Worm (Caenorhabditis elegans) whole organism, L4 larva: ENCODE measurements around the gene F29A7.4.
A peak's percentile ranks its signal among the peaks of the same experiment; 100 is the strongest.

Experiments
- D1046.2 ChIP-seq: fragments of 200-800 bp; sonication (Bioruptor generic); IDR thresholded peaks from 2 replicates; pipeline ENCODE4 v1.3.6; 2022; ENCODE audit warnings: missing genetic modification characterization, missing compliant biosample characterization
- F10B5.3 ChIP-seq: sonication (generic microtip); optimal IDR thresholded peaks from 2 replicates; lab custom pipeline; 2016; ENCODE audit warnings: mild to moderate bottlenecking, missing genetic modification characterization, missing compliant biosample characterization
- F26F4.8 ChIP-seq: fragments of 200-800 bp; sonication (Bioruptor generic); conservative IDR thresholded peaks from 2 replicates; pipeline ENCODE4 v1.3.6; 2022; ENCODE audit warnings: missing genetic modification characterization, missing compliant biosample characterization
- F44E2.7 ChIP-seq: fragments of 200-800 bp; sonication (Bioruptor generic); IDR thresholded peaks from 2 replicates; pipeline ENCODE4 v2.1.2; 2022; ENCODE audit warnings: missing genetic modification characterization, missing compliant biosample characterization
- T20F7.1 ChIP-seq: fragments of 200-800 bp; sonication (Bioruptor generic); optimal IDR thresholded peaks from 2 replicates; lab custom pipeline; 2018; ENCODE audit warnings: mild to moderate bottlenecking, missing genetic modification characterization, missing compliant biosample characterization
- T26A8.4 ChIP-seq: fragments of 200-800 bp; sonication (Bioruptor generic); IDR thresholded peaks from 2 replicates; pipeline ENCODE4 v1.3.6; 2022; ENCODE audit warnings: missing genetic modification characterization, missing compliant biosample characterization
- Y5F2A.4 ChIP-seq: fragments of 200-800 bp; sonication (Bioruptor generic); optimal IDR thresholded peaks from 2 replicates; lab custom pipeline; 2018; ENCODE audit warnings: mild to moderate bottlenecking, missing genetic modification characterization, missing compliant biosample characterization
- ZK337.2 ChIP-seq: fragments of 200-800 bp; sonication (Bioruptor generic); IDR thresholded peaks from 2 replicates; pipeline ENCODE4 v1.3.6; 2022; ENCODE audit warnings: missing genetic modification reagents, missing genetic modification characterization, missing compliant biosample characterization
- aha-1 ChIP-seq: fragments of 150-350 bp; peaks from one replicate; lab custom pipeline; 2014; ENCODE audit warnings: missing biosample characterization, missing genetic modification characterization
- aly-2 ChIP-seq: sonication (generic microtip); optimal IDR thresholded peaks from 2 replicates; lab custom pipeline; 2018; ENCODE audit warnings: missing biosample characterization, missing genetic modification characterization
- ama-1 ChIP-seq: fragments of 150-350 bp; optimal IDR thresholded peaks from 2 replicates; lab custom pipeline; 2014; ENCODE audit warnings: inconsistent platforms, mixed read lengths
- attf-4 ChIP-seq: sonication (generic microtip); optimal IDR thresholded peaks from 3 replicates; lab custom pipeline; 2017; ENCODE audit warnings: missing biosample characterization, missing genetic modification characterization
- ceh-28 ChIP-seq: fragments of 150-350 bp; optimal IDR thresholded peaks from 2 replicates; lab custom pipeline; 2014; ENCODE audit warnings: missing biosample characterization, missing genetic modification reagents, missing genetic modification characterization
- ceh-62 ChIP-seq: sonication (generic microtip); optimal IDR thresholded peaks from 2 replicates; lab custom pipeline; 2017; ENCODE audit warnings: missing biosample characterization, missing genetic modification characterization
- ces-1 ChIP-seq: fragments of 150-350 bp; sonication (generic microtip); optimal IDR thresholded peaks from 4 replicates; lab custom pipeline; 2014; ENCODE audit warnings: missing biosample characterization, missing genetic modification reagents, missing genetic modification characterization
- daf-19 ChIP-seq: fragments of 200-800 bp; sonication (Bioruptor generic); conservative IDR thresholded peaks from 2 replicates; pipeline ENCODE4 v1.3.6; 2022; ENCODE audit warnings: missing genetic modification characterization, missing compliant biosample characterization
- daf-8 ChIP-seq: fragments of 200-800 bp; sonication (Bioruptor generic); IDR thresholded peaks from 2 replicates; pipeline ENCODE4 v1.3.6; 2022; ENCODE audit warnings: missing genetic modification characterization, missing compliant biosample characterization
- egl-43 ChIP-seq: fragments of 200-800 bp; sonication (Bioruptor generic); IDR thresholded peaks from 2 replicates; pipeline ENCODE4 v1.3.6; 2022; ENCODE audit warnings: missing genetic modification reagents, missing genetic modification characterization, missing compliant biosample characterization
- fos-1 ChIP-seq: fragments of 150-350 bp; optimal IDR thresholded peaks from 2 replicates; lab custom pipeline; 2014; ENCODE audit warnings: missing biosample characterization, missing genetic modification characterization
- hlh-11 ChIP-seq: fragments of 200-800 bp; sonication (Bioruptor generic); optimal IDR thresholded peaks from 2 replicates; lab custom pipeline; 2018; ENCODE audit warnings: mild to moderate bottlenecking, missing genetic modification characterization, missing compliant biosample characterization
- hmg-1.1 ChIP-seq: fragments of 200-800 bp; sonication (Bioruptor generic); IDR thresholded peaks from 2 replicates; pipeline ENCODE4 v1.3.6; 2022; ENCODE audit warnings: missing genetic modification reagents, missing genetic modification characterization, missing compliant biosample characterization
- lim-7 ChIP-seq: fragments of 200-800 bp; sonication (Bioruptor generic); IDR thresholded peaks from 2 replicates; pipeline ENCODE4 v1.3.6; 2022; ENCODE audit warnings: missing genetic modification characterization, missing compliant biosample characterization
- lin-1 ChIP-seq: fragments of 200-800 bp; sonication (Bioruptor generic); IDR thresholded peaks from 2 replicates; pipeline ENCODE4 v1.3.6; 2022; ENCODE audit warnings: missing genetic modification reagents, missing genetic modification characterization, missing compliant biosample characterization
- lin-29 ChIP-seq: fragments of 200-800 bp; sonication (Bioruptor generic); IDR thresholded peaks from 2 replicates; pipeline ENCODE4 v1.3.6; 2022; ENCODE audit warnings: missing genetic modification reagents, missing genetic modification characterization, missing compliant biosample characterization
- lir-3 ChIP-seq: sonication (generic microtip); optimal IDR thresholded peaks from 2 replicates; lab custom pipeline; 2016; ENCODE audit warnings: mild to moderate bottlenecking, missing genetic modification characterization, missing compliant biosample characterization
- madf-9 ChIP-seq: fragments of 200-800 bp; sonication (Bioruptor generic); conservative IDR thresholded peaks from 2 replicates; pipeline ENCODE4 v1.3.6; 2022; ENCODE audit warnings: missing genetic modification reagents, missing genetic modification characterization, missing compliant biosample characterization
- mdt-29 ChIP-seq: fragments of 200-800 bp; sonication (Bioruptor generic); IDR thresholded peaks from 2 replicates; pipeline ENCODE4 v1.3.6; 2022; ENCODE audit warnings: missing genetic modification reagents, missing genetic modification characterization, missing compliant biosample characterization
- mes-2 ChIP-seq: sonication (generic microtip); optimal IDR thresholded peaks from 2 replicates; lab custom pipeline; 2016; ENCODE audit warnings: missing genotype, mild to moderate bottlenecking, missing genetic modification characterization, missing compliant biosample characterization; ENCODE audit not compliant: poor library complexity, severe bottlenecking
- nhr-102 ChIP-seq: sonication (generic microtip); optimal IDR thresholded peaks from 2 replicates; lab custom pipeline; 2016; ENCODE audit warnings: mild to moderate bottlenecking, missing genetic modification characterization, moderate library complexity, missing compliant biosample characterization
- nhr-42 ChIP-seq: fragments of 200-800 bp; sonication (Bioruptor generic); IDR thresholded peaks from 2 replicates; pipeline ENCODE4 v1.3.6; 2022; ENCODE audit warnings: missing genetic modification characterization, missing compliant biosample characterization
- nhr-48 ChIP-seq: sonication (generic microtip); optimal IDR thresholded peaks from 2 replicates; lab custom pipeline; 2016; ENCODE audit warnings: mild to moderate bottlenecking, missing genetic modification characterization, missing compliant biosample characterization
- nhr-6 ChIP-seq: fragments of 150-350 bp; optimal IDR thresholded peaks from 2 replicates; lab custom pipeline; 2014; ENCODE audit warnings: missing biosample characterization, missing genetic modification characterization
- nhr-77 ChIP-seq: fragments of 150-350 bp; optimal IDR thresholded peaks from 2 replicates; lab custom pipeline; 2014; ENCODE audit warnings: missing biosample characterization, missing genetic modification characterization
- rbr-2 ChIP-seq: sonication (generic microtip); optimal IDR thresholded peaks from 2 replicates; lab custom pipeline; 2016; ENCODE audit warnings: missing genotype, missing genetic modification characterization, missing compliant biosample characterization
- sdz-12 ChIP-seq: fragments of 200-800 bp; sonication (Bioruptor generic); optimal IDR thresholded peaks from 2 replicates; lab custom pipeline; 2018; ENCODE audit warnings: mild to moderate bottlenecking, missing genetic modification characterization, missing compliant biosample characterization
- set-16 ChIP-seq: fragments of 200-800 bp; sonication (Bioruptor generic); IDR thresholded peaks from 2 replicates; pipeline ENCODE4 v1.3.6; 2022; ENCODE audit warnings: missing genetic modification reagents, missing genetic modification characterization, missing compliant biosample characterization
- snpc-1.2 ChIP-seq: fragments of 200-800 bp; sonication (Bioruptor generic); IDR thresholded peaks from 2 replicates; pipeline ENCODE4 v1.3.6; 2022; ENCODE audit warnings: missing genetic modification reagents, missing genetic modification characterization, missing compliant biosample characterization
- spr-1 ChIP-seq: sonication (generic microtip); optimal IDR thresholded peaks from 2 replicates; lab custom pipeline; 2016; ENCODE audit warnings: mild to moderate bottlenecking, missing genetic modification characterization, missing compliant biosample characterization
- unc-130 ChIP-seq: sonication (generic microtip); optimal IDR thresholded peaks from 2 replicates; lab custom pipeline; 2016; ENCODE audit warnings: missing genetic modification reagents, missing genetic modification characterization, missing compliant biosample characterization
- unc-39 ChIP-seq: sonication (generic microtip); optimal IDR thresholded peaks from 2 replicates; lab custom pipeline; 2017; ENCODE audit warnings: missing biosample characterization, missing genetic modification characterization
- unc-62 ChIP-seq, 3 experiments: fragments of 150-350 bp in 1 of 3; sonication (generic microtip); optimal IDR thresholded peaks in 2 of 3; peaks in 1 of 3; 1 replicate in 1 of 3; 2 replicates in 2 of 3; lab custom pipeline; 2014 to 2017; ENCODE audit warnings: missing biosample characterization in 3 of 3, missing genetic modification characterization in 3 of 3, missing genetic modification reagents in 3 of 3, missing genotype in 1 of 3
- zfp-2 ChIP-seq: sonication (generic microtip); optimal IDR thresholded peaks from 2 replicates; lab custom pipeline; 2016; ENCODE audit warnings: mild to moderate bottlenecking, missing genetic modification characterization, missing compliant biosample characterization
- zip-11 ChIP-seq: fragments of 200-800 bp; sonication (Bioruptor generic); IDR thresholded peaks from 2 replicates; pipeline ENCODE4 v1.3.6; 2022; ENCODE audit warnings: missing genetic modification characterization, missing compliant biosample characterization
- zip-2 ChIP-seq: fragments of 150-350 bp; optimal IDR thresholded peaks from 2 replicates; lab custom pipeline; 2014; ENCODE audit warnings: missing biosample characterization, missing genetic modification characterization
- ztf-7 ChIP-seq: fragments of 150-350 bp; optimal IDR thresholded peaks from 2 replicates; lab custom pipeline; 2014; ENCODE audit warnings: missing biosample characterization, missing genetic modification characterization

Gene F29A7.4

DNA sequence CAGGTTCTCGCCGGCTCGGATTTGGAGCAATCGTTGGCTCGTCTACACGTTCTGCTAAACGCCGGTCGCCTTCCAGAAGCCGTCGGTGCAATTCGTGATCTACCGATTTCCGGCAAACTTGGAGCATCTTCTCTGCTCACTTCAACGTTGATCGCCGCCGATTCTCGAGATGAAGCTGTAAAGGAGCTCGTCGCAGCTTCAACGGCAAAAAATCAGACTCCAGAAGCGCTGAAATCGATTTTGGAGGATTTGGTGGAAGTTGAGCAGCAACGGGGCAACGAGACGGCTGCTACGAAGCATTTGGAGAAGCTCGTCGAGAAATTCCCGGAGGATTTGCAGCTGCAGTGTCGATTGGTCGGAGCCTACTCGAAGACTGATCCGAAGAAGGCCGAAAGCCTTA is 41.9 kb downstream of the F29A7.4 start:
- no peak for TF ChIP-seq T20F7.1
- peak; percentile 56 for TF ChIP-seq set-16 (GFP tag; lab: Robert Waterston, UW)

ce11 chrII:2795413-2795812 is 45.6 kb downstream of the F29A7.4 start:
- no peak for TF ChIP-seq mes-2 (tag; lab: Kevin White, UChicago)
- TF ChIP-seq lir-3 = no peak
- peak; percentile 75 for TF ChIP-seq ceh-28 (tag; lab: Kevin White, UChicago)
- no peak for TF ChIP-seq daf-8 (GFP tag; lab: Robert Waterston, UW)
- no peak for TF ChIP-seq D1046.2
- no peak for TF ChIP-seq F44E2.7 (GFP tag; lab: Robert Waterston, UW)
- peak in 1 of 2 experiments; percentile 51 for TF ChIP-seq unc-62 (GFP tag; optimal IDR thresholded peaks at IDR 0.05 in 1 of 2; lab: Kevin White, UChicago)
- TF ChIP-seq unc-62 (tag; optimal IDR thresholded peaks at IDR 0.05; lab: Kevin White, UChicago) = no peak
- no peak for TF ChIP-seq T20F7.1
- no peak for TF ChIP-seq T26A8.4 (GFP tag; lab: Robert Waterston, UW)
- TF ChIP-seq mdt-29 (GFP tag; lab: Robert Waterston, UW) = no peak
- no peak for TF ChIP-seq zfp-2 (tag; lab: Kevin White, UChicago)
- no peak for TF ChIP-seq egl-43 (GFP tag; lab: Robert Waterston, UW)
- no peak for TF ChIP-seq daf-19
- TF ChIP-seq ces-1 (GFP tag; lab: Kevin White, UChicago) = no peak
- no peak for TF ChIP-seq ama-1
- TF ChIP-seq nhr-6 (tag; lab: Kevin White, UChicago) = no peak
- no peak for TF ChIP-seq set-16 (GFP tag; lab: Robert Waterston, UW)
- TF ChIP-seq nhr-77 (tag; lab: Kevin White, UChicago) = no peak

- TF ChIP-seq set-16 (GFP tag; lab: Robert Waterston, UW) = peak; percentile 48; the same call in 1 of the 2 replicates
- no peak for TF ChIP-seq madf-9
These were observed 46.6 kb downstream of the F29A7.4 start for ce11 chrII:2796431-2796830.

- peak; percentile 79 for TF ChIP-seq aha-1 (tag; lab: Kevin White, UChicago)
- TF ChIP-seq unc-130 (GFP tag; lab: Kevin White, UChicago) = no peak
These were observed 48.2 kb downstream of the F29A7.4 start for ce11 chrII:2797951-2798350.

ce11 chrII:2800550-2801233 is 50.9 kb downstream of the F29A7.4 start, which contains the start of gene nhr-119:
TSS of gene nhr-119 (minus strand) at chrII:2800600.
- TF ChIP-seq F26F4.8 (GFP tag; lab: Robert Waterston, UW) (no peak), Y5F2A.4 (no peak), zip-11 (GFP tag; lab: Robert Waterston, UW) (no peak), attf-4 (no peak), ZK337.2 (GFP tag; lab: Robert Waterston, UW) (no peak), aly-2 (no peak), hlh-11 (tag; lab: Kevin White, UChicago) (peak; percentile 93), sdz-12 (GFP tag; lab: Kevin White, UChicago) (no peak), snpc-1.2 (GFP tag; lab: Robert Waterston, UW) (no peak), rbr-2 (tag; lab: Kevin White, UChicago) (peak; percentile 12), madf-9 (no peak), nhr-77 (tag; lab: Kevin White, UChicago) (peak; percentile 45), zip-2 (tag; lab: Kevin White, UChicago) (no peak), nhr-102 (tag; lab: Kevin White, UChicago) (peak; percentile 85), lin-1 (GFP tag; lab: Robert Waterston, UW) (peak; percentile 74), egl-43 (GFP tag; lab: Robert Waterston, UW) (no peak), ceh-62 (no peak), spr-1 (tag; lab: Kevin White, UChicago) (peak; percentile 56), nhr-42 (GFP tag; lab: Robert Waterston, UW) (no peak), lim-7 (GFP tag; lab: Robert Waterston, UW) (no peak), F10B5.3 (tag; lab: Kevin White, UChicago) (no peak), nhr-48 (tag; lab: Kevin White, UChicago) (peak; percentile 93), lin-29 (no peak), unc-39 (tag; lab: Kevin White, UChicago) (no peak), ztf-7 (tag; lab: Kevin White, UChicago) (no peak), hmg-1.1 (GFP tag; lab: Robert Waterston, UW) (peak; percentile 59), fos-1 (tag; lab: Kevin White, UChicago) (peak; percentile 38)
